Fruit fly (Drosophila melanogaster) S2 (cell line): Measurements from ENCODE around the gene CG9426.
"Not testable (repeated sequence)": the region's sequence is repeated elsewhere in the genome, so short reads cannot be mapped to it uniquely, and the experiment has no call there.

Source experiments
- CG8478 ChIP-seq: fragments of >200 bp; optimal IDR thresholded peaks from 2 replicates; lab custom pipeline; 2018
- CTCF ChIP-seq, 2 experiments: fragments of >200 bp; optimal IDR thresholded peaks; 2 replicates each; lab custom pipeline; 2018

CG9426 gene

DNA sequence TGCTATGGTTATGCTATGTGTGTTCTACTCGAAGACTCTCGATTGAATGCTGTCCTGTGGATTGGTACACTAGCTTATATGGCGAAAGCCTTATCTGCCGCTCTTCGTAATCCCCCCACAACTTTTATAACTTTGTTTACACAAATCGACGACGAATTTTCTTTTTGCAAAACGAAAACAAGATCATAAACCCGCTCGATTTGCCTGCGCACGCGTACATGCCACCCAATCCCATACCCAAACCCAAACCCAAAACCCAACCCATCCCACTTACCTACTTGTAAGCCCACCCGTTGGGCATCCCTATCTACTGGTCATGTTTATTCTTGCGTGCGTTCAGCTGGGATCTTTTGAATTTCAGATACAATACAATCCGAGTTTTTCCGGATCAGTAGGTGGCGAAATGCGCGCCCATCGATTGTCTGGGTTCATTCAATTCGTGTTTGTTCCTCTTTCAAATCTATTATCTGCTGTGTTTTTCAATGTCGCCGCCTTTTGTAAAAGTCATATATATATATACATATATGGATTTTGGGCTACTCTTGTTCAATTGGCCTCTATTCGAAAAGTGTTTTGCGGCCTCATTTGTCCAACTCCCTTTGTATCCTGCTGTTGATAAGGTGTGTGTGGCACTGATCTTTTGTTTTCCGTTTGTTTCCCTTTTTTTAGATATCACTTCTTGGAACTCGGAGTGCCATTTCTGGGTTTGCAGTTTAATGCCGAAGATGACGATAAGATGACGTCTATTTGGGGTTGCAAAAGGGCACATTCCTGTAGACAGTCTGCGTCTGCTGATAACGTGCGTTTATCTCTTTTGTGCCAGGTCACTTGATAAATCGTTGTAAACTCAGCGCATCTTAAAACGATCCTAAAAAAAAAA is 15.1 kb upstream of the CG9426 start, which contains the start of gene Mabi:
TSS of gene Mabi (minus strand) at position 51 of the 880 bp plus-strand sequence.
- TF ChIP-seq CTCF (optimal IDR thresholded peaks at IDR 0.05; lab: Kevin White, UChicago) = no peak
- no peak for TF ChIP-seq CG8478

dm6 chr2L:13231739-13232138 is 12.0 kb upstream of the CG9426 start, which contains the start of gene Prosalpha6T:
Gene Prosalpha6T (plus strand): TSS chr2L:13232039.
- TF ChIP-seq CTCF (optimal IDR thresholded peaks at IDR 0.05; lab: Kevin White, UChicago) (no peak), CG8478 (no peak)

- no peak for TF ChIP-seq CTCF (optimal IDR thresholded peaks at IDR 0.05; lab: Kevin White, UChicago)
- TF ChIP-seq CG8478 = no peak
Measured at dm6 chr2L:13229388-13229882, 9.7 kb upstream of the CG9426 start, which contains the start of gene CG16815. Gene CG16815 (plus strand): TSS chr2L:13229832.

- TF ChIP-seq CG8478 = no peak
Measured at dm6 chr2L:13227242-13227641, 7.5 kb upstream of the CG9426 start, which contains the start of gene CG16813. Gene CG16813 (plus strand): TSS chr2L:13227529.

DNA sequence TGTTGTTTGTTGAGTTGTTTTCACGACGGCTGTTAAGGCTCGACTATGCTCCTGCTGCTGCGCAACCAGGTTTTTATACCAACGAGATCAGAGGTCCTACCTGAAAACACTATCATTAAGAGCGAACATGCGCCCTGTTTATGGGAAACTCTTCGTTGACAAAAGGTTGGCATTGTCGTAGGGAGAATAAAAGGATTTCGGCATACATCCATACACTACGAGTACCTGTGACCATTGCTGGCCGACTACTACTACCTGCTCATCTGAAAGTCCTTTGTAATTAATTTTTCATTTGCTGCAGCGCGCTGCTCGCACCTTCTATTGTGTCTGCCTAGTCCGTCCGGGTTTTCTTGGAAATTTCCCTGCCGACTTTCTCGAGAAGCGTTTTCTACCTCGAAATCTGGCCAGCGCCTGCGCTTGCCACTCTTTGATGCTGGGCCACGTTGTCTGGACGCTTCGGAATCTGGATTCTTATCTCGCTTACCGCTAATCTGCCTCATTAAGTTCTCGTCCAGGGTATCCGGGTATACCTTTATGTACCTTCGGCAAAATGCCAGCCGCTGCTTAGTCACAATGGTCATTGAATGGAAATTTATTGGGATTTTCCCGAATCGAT is 5.6 kb upstream of the CG9426 start, which contains the start of gene CG15480:
TSS of gene CG15480 (minus strand) at position 51 of the 616 bp plus-strand sequence.
- TF ChIP-seq CTCF (optimal IDR thresholded peaks at IDR 0.05; lab: Kevin White, UChicago) (no peak), CG8478 (no peak)

DNA sequence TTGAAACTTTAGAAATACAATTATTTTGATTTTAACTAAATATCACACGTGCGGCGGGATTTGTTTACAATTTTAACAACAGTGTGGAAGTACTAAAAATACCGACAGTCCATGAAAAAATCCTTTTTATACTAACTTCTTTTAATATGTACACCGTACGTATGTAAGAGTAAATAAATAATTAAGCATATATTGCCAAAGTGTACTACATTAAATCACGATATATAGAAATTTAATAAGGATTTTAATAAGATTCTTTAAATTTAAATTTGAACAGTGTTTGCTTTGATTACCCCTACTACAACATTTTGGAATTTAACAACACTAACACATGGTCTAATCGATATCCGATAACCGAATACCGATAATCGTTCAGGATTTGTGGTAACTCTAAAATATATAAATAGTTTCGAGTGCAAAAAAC is 2.5 kb upstream of the CG9426 start, which contains the start of the genes Ski6 and CG16812:
TSS of gene Ski6 (minus strand) at position 205 of the 424 bp plus-strand sequence.
TSS of gene CG16812 (plus strand) at position 363 of the 424 bp plus-strand sequence.
- TF ChIP-seq CG8478 (no peak), CTCF (optimal IDR thresholded peaks at IDR 0.05; lab: Kevin White, UChicago) (no peak)

- TF ChIP-seq CTCF (optimal IDR thresholded peaks at IDR 0.05; lab: Kevin White, UChicago) (no peak), CG8478 (no peak)
Measured at dm6 chr2L:13215010-13215409, 4.7 kb downstream of the CG9426 start, which contains the start of gene kek4. Gene kek4 (minus strand): TSS chr2L:13215350.

- not testable (repeated sequence) for TF ChIP-seq CTCF (optimal IDR thresholded peaks at IDR 0.05; lab: Kevin White, UChicago); CG8478
Measured at dm6 chr2L:13211764-13212265, 7.9 kb downstream of the CG9426 start, which contains the start of gene CG15482. Gene CG15482 (minus strand): TSS chr2L:13211814.

dm6 chr2L:13206857-13207463 is 12.8 kb downstream of the CG9426 start:
- TF ChIP-seq CG8478 = no peak
- no peak for TF ChIP-seq CTCF (optimal IDR thresholded peaks at IDR 0.05; lab: Kevin White, UChicago)

- TF ChIP-seq CG8478 (no peak), CTCF (optimal IDR thresholded peaks at IDR 0.05; lab: Kevin White, UChicago) (no peak)
Measured at dm6 chr2L:13206077-13206668, 13.6 kb downstream of the CG9426 start.

- TF ChIP-seq CG8478 = no peak
Measured at dm6 chr2L:13205256-13205655, 14.5 kb downstream of the CG9426 start.

DNA sequence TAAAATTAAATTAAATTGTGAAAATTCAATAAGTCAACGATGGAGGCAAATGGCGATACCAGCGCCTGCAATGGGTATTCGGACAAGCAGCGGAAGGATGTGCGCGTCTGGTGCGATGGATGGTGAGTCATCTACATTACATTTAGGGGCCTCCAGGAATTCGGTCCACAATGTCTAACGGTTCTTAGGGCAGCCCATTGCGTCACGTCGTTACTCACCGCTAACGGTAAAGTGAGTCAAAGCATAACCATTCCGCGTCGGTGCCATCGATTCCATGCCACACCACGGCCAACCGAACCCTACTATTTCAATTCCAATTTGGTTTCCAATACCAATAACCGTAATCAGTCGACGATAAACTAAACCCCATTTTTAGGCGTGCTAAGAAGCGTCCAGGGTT is 15.6 kb downstream of the CG9426 start:
- TF ChIP-seq CG8478 (no peak), CTCF (optimal IDR thresholded peaks at IDR 0.05; lab: Kevin White, UChicago) (no peak)

DNA sequence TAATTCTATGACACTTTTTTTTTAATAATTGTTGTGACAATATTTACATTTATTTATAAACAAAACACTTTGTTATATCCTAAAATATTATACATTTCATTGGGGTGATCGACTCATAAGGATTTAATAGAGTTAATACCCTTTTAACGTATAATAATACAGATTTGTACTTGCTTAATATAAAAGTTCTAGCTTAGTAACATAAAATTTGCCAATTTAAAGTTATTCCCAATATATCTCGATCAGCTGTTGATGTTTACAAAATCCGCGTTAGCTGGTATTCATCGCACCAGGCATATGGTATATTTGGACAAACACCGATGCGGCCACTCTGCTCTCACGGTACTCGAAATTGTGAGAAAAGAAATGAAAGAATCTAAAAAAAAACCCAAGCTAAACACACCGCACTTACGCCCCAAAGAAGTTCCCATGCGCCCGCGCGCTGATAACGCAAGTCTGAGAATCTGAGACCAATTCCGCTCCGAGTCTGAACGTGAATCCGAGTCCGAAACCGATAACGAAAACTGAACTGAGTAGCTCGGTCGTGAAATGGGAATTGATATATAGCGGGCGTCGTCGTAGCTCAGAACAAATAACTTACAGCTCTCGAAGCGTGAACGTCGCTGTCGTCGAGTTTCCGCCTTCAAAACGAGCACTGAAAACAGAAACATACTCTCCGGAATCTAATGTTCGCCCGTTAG is 16.1 kb downstream of the CG9426 start, which contains the start of gene Pect:
TSS of gene Pect (plus strand) at position 326 of the 701 bp plus-strand sequence.
- no peak for TF ChIP-seq CTCF (optimal IDR thresholded peaks at IDR 0.05; lab: Kevin White, UChicago)
- TF ChIP-seq CG8478 = no peak

dm6 chr2L:13202960-13203436 is 16.7 kb downstream of the CG9426 start, which contains the start of gene CG16972:
Gene CG16972 (minus strand): TSS chr2L:13203295.
- TF ChIP-seq CTCF (optimal IDR thresholded peaks at IDR 0.05; lab: Kevin White, UChicago) = no peak
- TF ChIP-seq CG8478 = no peak
